Fruit fly (Drosophila melanogaster): ENCODE data around the gene CG43346.

dm6 chr2L:21142501-21142849, 25.9 kb downstream of the CG43346 start:
- TF ChIP-seq Ets21C (GFP tag; optimal IDR thresholded peaks at IDR 0.05) = no peak
- no peak for TF ChIP-seq OdsH (GFP tag; optimal IDR thresholded peaks at IDR 0.05)
- TF ChIP-seq Met (GFP tag; optimal IDR thresholded peaks at IDR 0.05) = no peak
- no peak for TF ChIP-seq CG11762 (GFP tag; optimal IDR thresholded peaks at IDR 0.05; ENCODE audit: insufficient read depth)
